Worm (Caenorhabditis elegans) whole organism, mixed stage, embryonic: Measurements from ENCODE around the gene cal-3.

Source experiments
- bed-3 ChIP-seq: fragments of 200-800 bp; sonication (Bioruptor generic); optimal IDR thresholded peaks from 3 replicates; lab custom pipeline; 2018; ENCODE audit warnings: mild to moderate bottlenecking, missing genetic modification characterization, moderate library complexity, missing compliant biosample characterization
- blmp-1 ChIP-seq: fragments of 150-350 bp; optimal IDR thresholded peaks from 2 replicates; lab custom pipeline; 2014; ENCODE audit warnings: missing biosample characterization, missing genetic modification characterization
- elt-1 ChIP-seq: sonication (generic microtip); optimal IDR thresholded peaks from 2 replicates; lab custom pipeline; 2017; ENCODE audit warnings: missing genetic modification characterization, mild to moderate bottlenecking, missing compliant biosample characterization, antibody characterized with exemption, moderate library complexity, borderline replicate concordance; ENCODE audit not compliant: insufficient read depth
- lin-13 ChIP-seq: fragments of 150-350 bp; optimal IDR thresholded peaks from 2 replicates; lab custom pipeline; 2014; ENCODE audit warnings: missing biosample characterization, missing genetic modification characterization
- mab-5 ChIP-seq: fragments of 150-350 bp; optimal IDR thresholded peaks from 2 replicates; lab custom pipeline; 2014; ENCODE audit warnings: missing biosample characterization, missing genetic modification characterization
- nhr-237 ChIP-seq: fragments of 150-350 bp; optimal IDR thresholded peaks from 2 replicates; lab custom pipeline; 2014; ENCODE audit warnings: missing biosample characterization, missing genetic modification characterization
- pha-4 ChIP-seq: fragments of 150-350 bp; optimal IDR thresholded peaks from 2 replicates; lab custom pipeline; 2018; ENCODE audit warnings: missing biosample characterization, missing genetic modification reagents, missing genetic modification characterization
- snpc-4 ChIP-seq: fragments of 150-350 bp; optimal IDR thresholded peaks from 2 replicates; lab custom pipeline; 2014; ENCODE audit warnings: missing biosample characterization, missing genetic modification characterization
- sptf-1 ChIP-seq: sonication (generic microtip); optimal IDR thresholded peaks from 2 replicates; lab custom pipeline; 2017; ENCODE audit warnings: mild to moderate bottlenecking, missing genetic modification characterization, moderate library complexity, missing compliant biosample characterization
- unc-62 ChIP-seq: fragments of 150-350 bp; optimal IDR thresholded peaks from 2 replicates; lab custom pipeline; 2014; ENCODE audit warnings: missing biosample characterization, missing genetic modification reagents, missing genetic modification characterization
- ztf-11 ChIP-seq: fragments of 150-350 bp; optimal IDR thresholded peaks from 2 replicates; lab custom pipeline; 2014; ENCODE audit warnings: missing biosample characterization, missing genetic modification characterization

DNA sequence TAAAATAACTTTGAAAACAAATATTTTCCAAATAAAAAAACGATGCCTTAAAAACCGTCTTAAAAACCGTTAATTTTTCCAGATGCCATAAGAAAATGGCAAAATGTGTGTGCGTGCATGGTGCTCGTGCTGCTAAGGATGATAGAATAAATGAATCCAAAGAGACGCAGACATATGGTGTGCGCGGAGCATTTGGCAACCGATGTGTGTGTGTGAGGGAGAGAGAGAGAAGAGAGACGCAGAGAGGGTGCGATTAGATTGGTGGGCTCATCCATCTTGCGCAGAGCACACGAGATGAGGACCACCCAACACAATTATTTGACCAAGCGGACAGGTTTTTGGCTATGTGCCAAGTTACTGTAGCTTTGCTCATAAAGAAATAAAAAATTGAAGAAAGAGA lies 10.2 kb downstream of the cal-3 start:
- TF ChIP-seq pha-4 (tag; lab: Kevin White, UChicago) = peak; percentile 60
- TF ChIP-seq unc-62 (GFP tag; lab: Kevin White, UChicago) = peak; percentile 39
- TF ChIP-seq elt-1 (tag; lab: Kevin White, UChicago) = no peak
- TF ChIP-seq bed-3 (GFP tag; lab: Kevin White, UChicago) = no peak
- peak; percentile 52 for TF ChIP-seq lin-13 (tag; lab: Kevin White, UChicago)
- TF ChIP-seq sptf-1 (tag; lab: Kevin White, UChicago) = peak; percentile 40
- no peak for TF ChIP-seq snpc-4 (tag; lab: Kevin White, UChicago)
- no peak for TF ChIP-seq blmp-1 (tag; lab: Kevin White, UChicago)
- TF ChIP-seq nhr-237 (tag; lab: Kevin White, UChicago) = peak; percentile 9
- no peak for TF ChIP-seq mab-5 (tag; lab: Kevin White, UChicago)
- TF ChIP-seq ztf-11 = no peak
